Worm (Caenorhabditis elegans): ENCODE results near the gene str-247.

DNA sequence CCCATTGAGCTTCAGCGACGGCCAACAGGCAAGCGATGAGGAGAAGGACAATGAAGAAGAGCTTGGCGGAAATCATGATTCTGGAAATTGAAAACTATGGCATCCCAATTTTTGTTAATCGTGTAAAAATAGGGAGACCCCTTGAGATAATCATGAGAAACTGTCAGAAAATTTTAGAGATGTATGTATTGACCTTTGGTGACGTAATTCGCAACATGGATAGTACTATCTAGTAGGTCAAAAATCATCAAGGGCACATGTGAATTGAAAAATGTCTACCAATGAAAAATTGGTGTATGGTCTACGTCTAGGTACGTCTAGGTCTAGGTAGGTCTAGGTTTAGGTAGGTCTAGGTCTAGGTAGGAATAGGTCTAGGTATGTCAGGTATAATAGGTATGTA is 25.2 kb downstream of the str-247 start, which contains the start of gene nlp-34:
- no peak for TF ChIP-seq unc-86 (tag; optimal IDR thresholded peaks at IDR 0.05)
- no peak for TF ChIP-seq ama-1 (optimal IDR thresholded peaks at IDR 0.05)
- TF ChIP-seq ref-2 (tag; optimal IDR thresholded peaks at IDR 0.05), result no peak
- no peak for TF ChIP-seq pqm-1 (tag; optimal IDR thresholded peaks at IDR 0.05)
- TF ChIP-seq ceh-22 (tag; optimal IDR thresholded peaks at IDR 0.05), result no peak
- no peak for TF ChIP-seq elt-2 (tag; optimal IDR thresholded peaks at IDR 0.05)
- TF ChIP-seq zip-5 (tag; optimal IDR thresholded peaks at IDR 0.05), result no peak
- TF ChIP-seq F13H6.1 (tag; optimal IDR thresholded peaks at IDR 0.05), result no peak
- no peak for TF ChIP-seq nfya-1 (tag; optimal IDR thresholded peaks at IDR 0.05)
- TF ChIP-seq nhr-11 (tag; optimal IDR thresholded peaks at IDR 0.05), result no peak
- no peak for TF ChIP-seq fax-1 (tag; optimal IDR thresholded peaks at IDR 0.05)

Measured in whole organism, late embryonic.